Worm (Caenorhabditis elegans) whole organism, L2 larva: ENCODE measurements around the gene oma-1.

Experiments used
- C34F6.9 ChIP-seq: fragments of 150-350 bp; optimal IDR thresholded peaks from 2 replicates; lab custom pipeline; 2014; ENCODE audit warnings: missing biosample characterization, missing genetic modification characterization
- F13H6.1 ChIP-seq: sonication (generic microtip); optimal IDR thresholded peaks from 2 replicates; lab custom pipeline; 2016; ENCODE audit warnings: missing genetic modification characterization, missing compliant biosample characterization
- Y55F3AM.14 ChIP-seq: fragments of 200-800 bp; sonication (Bioruptor generic); optimal IDR thresholded peaks from 2 replicates; lab custom pipeline; 2018; ENCODE audit warnings: mild to moderate bottlenecking, missing genetic modification characterization, missing compliant biosample characterization
- ZK546.5 ChIP-seq: sonication (generic microtip); optimal IDR thresholded peaks from 2 replicates; lab custom pipeline; 2017; ENCODE audit warnings: missing biosample characterization, missing genetic modification characterization
- alr-1 ChIP-seq: fragments of 150-350 bp; optimal IDR thresholded peaks from 2 replicates; lab custom pipeline; 2014; ENCODE audit warnings: missing biosample characterization, missing genetic modification characterization
- aly-2 ChIP-seq: fragments of 150-350 bp; optimal IDR thresholded peaks from 2 replicates; lab custom pipeline; 2014; ENCODE audit warnings: missing biosample characterization, missing genetic modification characterization
- ama-1 ChIP-seq: fragments of 150-350 bp; optimal IDR thresholded peaks from 2 replicates; lab custom pipeline; 2018; ENCODE audit warnings: inconsistent platforms
- blmp-1 ChIP-seq: sonication (generic microtip); optimal IDR thresholded peaks from 2 replicates; lab custom pipeline; 2017; ENCODE audit warnings: missing genetic modification characterization, mild to moderate bottlenecking, missing compliant biosample characterization, antibody characterized with exemption, moderate library complexity; ENCODE audit not compliant: insufficient read depth
- ceh-16 ChIP-seq: fragments of 150-350 bp; optimal IDR thresholded peaks from 2 replicates; lab custom pipeline; 2014; ENCODE audit warnings: missing biosample characterization, missing genetic modification characterization
- crh-2 ChIP-seq: sonication (generic microtip); optimal IDR thresholded peaks from 2 replicates; lab custom pipeline; 2017; ENCODE audit warnings: missing biosample characterization, missing genetic modification characterization
- egl-27 ChIP-seq: sonication (generic microtip); optimal IDR thresholded peaks from 3 replicates; lab custom pipeline; 2017; ENCODE audit warnings: missing biosample characterization, missing genetic modification reagents, missing genetic modification characterization
- elt-3 ChIP-seq: sonication (generic microtip); optimal IDR thresholded peaks from 2 replicates; lab custom pipeline; 2017; ENCODE audit warnings: missing biosample characterization, missing genetic modification characterization
- fos-1 ChIP-seq: fragments of 150-350 bp; optimal IDR thresholded peaks from 2 replicates; lab custom pipeline; 2014; ENCODE audit warnings: missing biosample characterization, missing genetic modification characterization
- gmeb-1 ChIP-seq: fragments of 150-350 bp; optimal IDR thresholded peaks from 2 replicates; lab custom pipeline; 2014; ENCODE audit warnings: missing biosample characterization, missing genetic modification characterization
- lin-11 ChIP-seq: fragments of 150-350 bp; sonication (generic microtip); optimal IDR thresholded peaks from 2 replicates; lab custom pipeline; 2014; ENCODE audit warnings: missing biosample characterization, missing genetic modification characterization, inconsistent platforms, mixed read lengths
- lin-13 ChIP-seq: fragments of 150-350 bp; optimal IDR thresholded peaks from 2 replicates; lab custom pipeline; 2014; ENCODE audit warnings: missing biosample characterization, missing genetic modification reagents, missing genetic modification characterization
- lsy-2 ChIP-seq, 2 experiments: fragments of 150-350 bp in 1 of 2; sonication (generic microtip) in 1 of 2; optimal IDR thresholded peaks; 2 replicates each; lab custom pipeline; 2014 to 2017; ENCODE audit warnings: missing biosample characterization in 2 of 2, missing genetic modification characterization in 2 of 2
- mab-5 ChIP-seq: fragments of 150-350 bp; optimal IDR thresholded peaks from 2 replicates; lab custom pipeline; 2014; ENCODE audit warnings: missing biosample characterization, missing genetic modification characterization
- mdl-1 ChIP-seq, 2 experiments: fragments of 150-350 bp in 1 of 2; sonication (generic microtip) in 1 of 2; optimal IDR thresholded peaks; 2 replicates each; lab custom pipeline; 2017; ENCODE audit warnings: missing biosample characterization in 2 of 2, missing genetic modification characterization in 2 of 2
- nhr-10 ChIP-seq: sonication (generic microtip); optimal IDR thresholded peaks from 2 replicates; lab custom pipeline; 2017; ENCODE audit warnings: missing biosample characterization, missing genetic modification characterization
- nhr-11 ChIP-seq: fragments of 150-350 bp; optimal IDR thresholded peaks from 2 replicates; lab custom pipeline; 2014; ENCODE audit warnings: missing biosample characterization, missing genetic modification characterization
- nhr-12 ChIP-seq: fragments of 150-350 bp; optimal IDR thresholded peaks from 2 replicates; lab custom pipeline; 2014; ENCODE audit warnings: missing biosample characterization, missing genetic modification characterization
- nhr-129 ChIP-seq: fragments of 150-350 bp; optimal IDR thresholded peaks from 2 replicates; lab custom pipeline; 2014; ENCODE audit warnings: missing biosample characterization, missing genetic modification characterization
- nhr-21 ChIP-seq: fragments of 150-350 bp; optimal IDR thresholded peaks from 2 replicates; lab custom pipeline; 2014; ENCODE audit warnings: missing biosample characterization, missing genetic modification characterization
- nhr-237 ChIP-seq: fragments of 150-350 bp; optimal IDR thresholded peaks from 2 replicates; lab custom pipeline; 2014; ENCODE audit warnings: missing biosample characterization, missing genetic modification characterization
- nhr-25 ChIP-seq: fragments of 150-350 bp; sonication (generic microtip); optimal IDR thresholded peaks from 3 replicates; lab custom pipeline; 2014; ENCODE audit warnings: missing biosample characterization, missing genetic modification characterization
- nhr-6 ChIP-seq: fragments of 150-350 bp; optimal IDR thresholded peaks from 2 replicates; lab custom pipeline; 2014; ENCODE audit warnings: missing biosample characterization, missing genetic modification characterization
- nhr-77 ChIP-seq: fragments of 150-350 bp; optimal IDR thresholded peaks from 2 replicates; lab custom pipeline; 2014; ENCODE audit warnings: missing biosample characterization, missing genetic modification characterization
- sem-4 ChIP-seq: fragments of 150-350 bp; optimal IDR thresholded peaks from 2 replicates; lab custom pipeline; 2014; ENCODE audit warnings: missing biosample characterization, missing genetic modification reagents, missing genetic modification characterization
- sma-3 ChIP-seq: sonication (generic microtip); optimal IDR thresholded peaks from 2 replicates; lab custom pipeline; 2016; ENCODE audit warnings: missing genetic modification reagents, missing genetic modification characterization, missing compliant biosample characterization
- sma-9 ChIP-seq, 2 experiments: fragments of 150-350 bp in 1 of 2; sonication (generic microtip) in 1 of 2; optimal IDR thresholded peaks; 2 replicates each; lab custom pipeline; 2014 to 2016; ENCODE audit warnings: missing genetic modification characterization in 2 of 2, mild to moderate bottlenecking in 1 of 2, missing biosample characterization in 1 of 2, missing compliant biosample characterization in 1 of 2, missing genetic modification reagents in 1 of 2, moderate library complexity in 1 of 2
- snpc-4 ChIP-seq: fragments of 150-350 bp; optimal IDR thresholded peaks from 2 replicates; lab custom pipeline; 2014; ENCODE audit warnings: missing biosample characterization, missing genetic modification characterization
- unc-62 ChIP-seq: fragments of 150-350 bp; optimal IDR thresholded peaks from 2 replicates; lab custom pipeline; 2014; ENCODE audit warnings: missing biosample characterization, missing genetic modification reagents, missing genetic modification characterization
- ztf-1 ChIP-seq: fragments of 200-800 bp; sonication (Bioruptor generic); conservative IDR thresholded peaks from 2 replicates; pipeline ENCODE4 v1.3.6; 2022; ENCODE audit warnings: missing genetic modification characterization, missing compliant biosample characterization
- ztf-11 ChIP-seq: sonication (generic microtip); optimal IDR thresholded peaks from 2 replicates; lab custom pipeline; 2017; ENCODE audit warnings: missing biosample characterization, missing genetic modification characterization

Gene oma-1

DNA sequence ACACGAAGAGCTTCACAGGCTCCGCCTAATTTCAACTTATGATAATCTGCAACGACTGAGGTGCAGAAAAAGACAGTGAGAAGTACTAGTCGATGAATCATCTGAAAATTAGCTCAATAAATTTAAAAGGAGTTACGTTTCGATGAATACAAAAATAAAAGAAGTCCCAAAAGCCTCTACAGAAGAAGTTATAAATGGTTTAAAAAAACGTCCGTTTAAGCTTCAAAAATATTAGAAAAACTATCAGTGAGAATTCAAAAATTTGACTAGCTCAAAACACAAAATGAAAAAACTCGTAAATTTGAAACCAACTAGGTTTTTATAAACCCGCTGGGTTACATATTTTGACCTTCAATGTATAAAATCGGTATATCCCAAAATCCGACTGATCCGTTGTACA lies 32.8 kb upstream of the oma-1 start, which contains the start of gene T11B7.5:
T11B7.5 (minus strand) TSS at position 101 of the 400 bp plus-strand sequence.
- no peak for TF ChIP-seq nhr-237
- TF ChIP-seq nhr-10 (tag; lab: Kevin White, UChicago), result no peak
- TF ChIP-seq crh-2 (tag; lab: Kevin White, UChicago), result no peak
- TF ChIP-seq ceh-16 (tag; lab: Kevin White, UChicago), result no peak
- TF ChIP-seq unc-62 (GFP tag; lab: Kevin White, UChicago), result no peak
- TF ChIP-seq nhr-77 (tag; lab: Kevin White, UChicago), result no peak
- TF ChIP-seq sma-3, result no peak
- no peak for TF ChIP-seq aly-2
- TF ChIP-seq elt-3, result no peak
- TF ChIP-seq sma-9 (GFP tag; optimal IDR thresholded peaks at IDR 0.05; lab: Kevin White, UChicago), result no peak
- TF ChIP-seq sma-9 (tag; optimal IDR thresholded peaks at IDR 0.05; lab: Kevin White, UChicago), result no peak
- TF ChIP-seq ZK546.5 (tag; lab: Kevin White, UChicago), result no peak
- TF ChIP-seq alr-1 (tag; lab: Kevin White, UChicago), result no peak
- TF ChIP-seq ama-1, result no peak
- no peak for TF ChIP-seq mdl-1 (tag; optimal IDR thresholded peaks at IDR 0.05; lab: Kevin White, UChicago)
- TF ChIP-seq nhr-12 (tag; lab: Kevin White, UChicago), result no peak
- no peak for TF ChIP-seq nhr-11 (tag; lab: Kevin White, UChicago)
- no peak for TF ChIP-seq sem-4
- no peak for TF ChIP-seq lsy-2 (tag; optimal IDR thresholded peaks at IDR 0.05; lab: Kevin White, UChicago)

DNA sequence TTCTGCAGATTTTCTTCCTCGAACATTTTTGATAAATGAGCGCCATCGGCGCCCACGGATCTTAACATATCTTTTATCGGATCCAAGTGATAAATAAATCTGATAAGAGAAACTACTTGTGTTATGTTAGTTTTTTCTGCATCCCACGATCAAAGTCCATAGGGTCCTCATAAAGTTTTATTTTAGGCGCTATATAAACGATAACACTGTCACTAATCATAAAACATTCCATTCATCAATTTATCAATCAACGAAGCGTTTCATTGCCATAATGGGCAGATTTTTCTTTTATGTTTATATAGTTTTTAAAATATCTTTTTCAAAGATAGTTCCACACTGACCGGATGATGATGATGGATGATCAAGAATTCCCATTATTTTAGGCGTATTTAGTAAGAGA lies 24.1 kb upstream of the oma-1 start:
- TF ChIP-seq lin-11 (tag; lab: Kevin White, UChicago) (no peak), ama-1 (no peak), blmp-1 (no peak), sma-3 (peak; percentile 5), nhr-21 (peak; percentile 53), gmeb-1 (tag; lab: Kevin White, UChicago) (peak; percentile 36), nhr-77 (tag; lab: Kevin White, UChicago) (no peak), C34F6.9 (tag; lab: Kevin White, UChicago) (no peak), sma-9 (GFP tag; optimal IDR thresholded peaks at IDR 0.05; lab: Kevin White, UChicago) (peak; percentile 43), sma-9 (tag; optimal IDR thresholded peaks at IDR 0.05; lab: Kevin White, UChicago) (no peak), ztf-11 (no peak), egl-27 (no peak), mab-5 (tag; lab: Kevin White, UChicago) (peak; percentile 52), nhr-25 (tag; lab: Kevin White, UChicago) (peak; percentile 34), lin-13 (GFP tag; lab: Kevin White, UChicago) (no peak), lsy-2 (tag; optimal IDR thresholded peaks at IDR 0.05; lab: Kevin White, UChicago) (no peak), unc-62 (GFP tag; lab: Kevin White, UChicago) (peak; percentile 15), elt-3 (no peak), ceh-16 (tag; lab: Kevin White, UChicago) (no peak)

DNA sequence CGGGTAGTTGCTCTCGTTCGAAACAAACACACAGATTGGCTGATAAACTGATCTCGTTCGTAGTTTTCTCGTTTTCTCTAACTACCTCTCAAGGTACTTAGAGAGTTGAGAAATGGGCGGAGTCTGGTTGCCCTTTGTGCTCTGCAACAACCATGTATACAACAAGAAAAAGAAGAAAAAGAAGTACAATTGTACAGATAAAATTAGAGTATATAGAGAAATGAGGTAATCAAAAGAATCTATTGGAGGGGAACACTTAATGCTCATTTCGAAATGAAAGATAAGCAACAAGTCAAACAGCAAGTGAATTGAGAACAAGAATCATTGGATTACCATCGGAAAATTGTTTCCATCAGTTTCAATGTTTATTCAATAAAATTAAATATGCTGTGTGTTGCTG lies 23.4 kb upstream of the oma-1 start, which contains the start of gene C09G9.1:
C09G9.1 (minus strand) TSS at position 143 of the 400 bp plus-strand sequence.
- peak; percentile 8 for TF ChIP-seq F13H6.1 (tag; lab: Kevin White, UChicago)
- no peak for TF ChIP-seq nhr-6
- peak; percentile 27 for TF ChIP-seq fos-1
- TF ChIP-seq mab-5 (tag; lab: Kevin White, UChicago), result no peak
- TF ChIP-seq, all 48 proteins: peak for 2

DNA sequence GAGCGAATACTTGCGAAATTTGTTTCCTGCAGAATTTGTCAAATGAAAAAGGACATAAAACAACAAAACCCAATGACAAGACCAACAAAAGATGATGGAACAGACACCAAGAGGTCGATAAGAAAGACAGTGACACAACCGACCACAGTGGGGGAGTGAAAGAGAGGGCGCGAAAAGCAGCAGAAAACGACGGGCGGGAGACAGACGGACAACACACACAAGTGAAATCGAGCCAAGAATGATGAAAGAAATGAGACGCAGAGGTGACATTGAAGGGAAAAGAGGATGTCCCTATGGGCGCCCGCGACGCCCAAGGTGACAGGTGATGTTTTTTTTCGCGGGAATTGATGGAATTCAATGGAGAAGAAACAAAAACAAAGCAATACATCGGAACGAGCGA lies 22.7 kb upstream of the oma-1 start:
- TF ChIP-seq nhr-77 (tag; lab: Kevin White, UChicago) (no peak), sem-4 (peak; percentile 87), sma-9 (GFP tag; optimal IDR thresholded peaks at IDR 0.05; lab: Kevin White, UChicago) (peak; percentile 55), sma-9 (tag; optimal IDR thresholded peaks at IDR 0.05; lab: Kevin White, UChicago) (no peak), nhr-25 (tag; lab: Kevin White, UChicago) (peak; percentile 71), nhr-6 (no peak), gmeb-1 (tag; lab: Kevin White, UChicago) (peak; percentile 11), mab-5 (tag; lab: Kevin White, UChicago) (no peak), Y55F3AM.14 (GFP tag; lab: Kevin White, UChicago) (peak; percentile 63), lsy-2 (tag; optimal IDR thresholded peaks at IDR 0.05; lab: Kevin White, UChicago) (peak in 1 of 2 experiments; percentile 53), ama-1 (peak; percentile 35), fos-1 (peak; percentile 93), sma-3 (peak; percentile 77), egl-27 (peak; percentile 23), F13H6.1 (tag; lab: Kevin White, UChicago) (peak; percentile 79), ztf-1 (GFP tag; lab: Robert Waterston, UW) (no peak), blmp-1 (peak; percentile 75), nhr-21 (peak; percentile 52), crh-2 (tag; lab: Kevin White, UChicago) (peak; percentile 53), C34F6.9 (tag; lab: Kevin White, UChicago) (peak; percentile 53), snpc-4 (peak; percentile 29), nhr-129 (peak; percentile 86)
